Worm (Caenorhabditis elegans): ENCODE data around the gene srh-229.

- no peak for TF ChIP-seq flt-1 (GFP tag; IDR thresholded peaks at IDR 0.05)
- no peak for TF ChIP-seq cog-1 (tag; optimal IDR thresholded peaks at IDR 0.05)
Measured at ce11 chrV:7476766-7477165, 27.4 kb downstream of the srh-229 start, which contains the start of gene srh-125.
